Fruit fly (Drosophila melanogaster): ENCODE data around the gene CG2202.

CG2202 gene

DNA sequence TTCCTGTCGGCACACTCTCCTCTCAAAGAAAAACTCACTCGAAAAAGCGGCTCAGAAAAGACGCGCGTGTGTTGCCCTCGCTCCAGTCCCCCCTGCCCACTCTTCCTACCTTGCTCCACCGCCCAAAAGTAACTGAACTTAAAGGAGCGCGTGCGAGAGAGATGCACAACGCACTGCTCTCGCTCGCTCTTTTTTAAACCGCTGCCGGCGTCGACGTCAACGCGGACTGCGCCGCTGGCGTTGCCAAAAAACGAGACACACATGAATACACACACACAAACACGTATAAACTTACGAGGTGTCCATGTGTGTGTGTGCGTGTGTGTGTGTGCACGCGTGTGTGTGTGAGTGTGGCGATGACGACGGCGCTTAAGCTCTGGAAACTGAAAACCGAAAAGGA is 31.7 kb upstream of the CG2202 start (continued):
- no peak for TF ChIP-seq bcd (GFP tag; optimal IDR thresholded peaks at IDR 0.05)
- TF ChIP-seq Taf1 (GFP tag; IDR thresholded peaks at IDR 0.05), result no peak
- TF ChIP-seq CG11695 (GFP tag; IDR thresholded peaks at IDR 0.05), result no peak
- peak; percentile 27 to 31 for TF ChIP-seq Trl (optimal IDR thresholded peaks at IDR 0.05)
- TF ChIP-seq Trl (GFP tag; optimal IDR thresholded peaks at IDR 0.05), result no peak
- TF ChIP-seq gfzf (GFP tag; optimal IDR thresholded peaks at IDR 0.05), result no peak
- no peak for TF ChIP-seq CoRest (tag; optimal IDR thresholded peaks at IDR 0.05)
- peak; percentile 10; the same call in 1 of the 2 replicates for TF ChIP-seq nerfin-2 (GFP tag; IDR thresholded peaks at IDR 0.05; ENCODE audit: partially characterized antibody)
- TF ChIP-seq zfh2 (GFP tag; optimal IDR thresholded peaks at IDR 0.05), result no peak
- TF ChIP-seq dimm (GFP tag; IDR thresholded peaks at IDR 0.05), result no peak
- TF ChIP-seq CG13424 (tag; optimal IDR thresholded peaks at IDR 0.05), result no peak
- no peak for TF ChIP-seq CG2712 (tag; optimal IDR thresholded peaks at IDR 0.05)
- TF ChIP-seq Med (GFP tag), result no peak

- TF ChIP-seq CG10321 (GFP tag; IDR thresholded peaks at IDR 0.05), result no peak
- peak; percentile 76 for TF ChIP-seq crol (GFP tag; IDR thresholded peaks at IDR 0.05)
- TF ChIP-seq Med (GFP tag), result peak; percentile 12
- TF ChIP-seq CG17385 (GFP tag; optimal IDR thresholded peaks at IDR 0.05), result peak; percentile 40
- TF ChIP-seq grau (tag; optimal IDR thresholded peaks at IDR 0.05), result peak; percentile 83
- TF ChIP-seq row (GFP tag; IDR thresholded peaks at IDR 0.05), result peak; percentile 21; the same call in 1 of the 3 replicates
- no peak for TF ChIP-seq CG8290 (GFP tag; optimal IDR thresholded peaks at IDR 0.05)
- TF ChIP-seq CG8290 (tag; optimal IDR thresholded peaks at IDR 0.05), result no peak
These were observed 27.8 kb upstream of the CG2202 start for dm6 chrX:10820741-10821140.

- TF ChIP-seq crol (GFP tag; IDR thresholded peaks at IDR 0.05) (peak; percentile 57; the same call in 1 of the 2 replicates), stwl (tag; optimal IDR thresholded peaks at IDR 0.05) (peak; percentile 20), z (GFP tag; IDR thresholded peaks at IDR 0.05) (peak; percentile 87), ci (GFP tag; IDR thresholded peaks at IDR 0.05) (0 out of 3 replicates have a peak, but pooled peaks have one; percentile 8), CG10321 (GFP tag; IDR thresholded peaks at IDR 0.05) (peak; percentile 79), sens (GFP tag) (peak; percentile 68), hkb (optimal IDR thresholded peaks at IDR 0.05) (no peak), hkb (GFP tag; IDR thresholded peaks at IDR 0.05) (no peak), CG6683 (GFP tag; optimal IDR thresholded peaks at IDR 0.05) (no peak), Opbp (GFP tag; IDR thresholded peaks at IDR 0.05; ENCODE audit: partially characterized antibody) (0 out of 3 replicates have a peak, but pooled peaks have one; percentile 14), CG34376 (GFP tag; optimal IDR thresholded peaks at IDR 0.05) (no peak), pros (GFP tag; optimal IDR thresholded peaks at IDR 0.05) (peak; percentile 91), chn (GFP tag; optimal IDR thresholded peaks at IDR 0.05) (peak; percentile 73), Trl (optimal IDR thresholded peaks at IDR 0.05) (peak; percentile 29 to 57), Trl (GFP tag; optimal IDR thresholded peaks at IDR 0.05) (no peak), CG3407 (GFP tag; optimal IDR thresholded peaks at IDR 0.05) (no peak), onecut (GFP tag; IDR thresholded peaks at IDR 0.05) (peak; percentile 96), Nf-YC (tag; optimal IDR thresholded peaks at IDR 0.05) (peak; percentile 9), sr (GFP tag; IDR thresholded peaks at IDR 0.05) (0 out of 3 replicates have a peak, but pooled peaks have one; percentile 41), CG1832 (GFP tag; optimal IDR thresholded peaks at IDR 0.05) (peak; percentile 80)
These were observed 26.5 kb upstream of the CG2202 start for dm6 chrX:10822096-10822495.

DNA sequence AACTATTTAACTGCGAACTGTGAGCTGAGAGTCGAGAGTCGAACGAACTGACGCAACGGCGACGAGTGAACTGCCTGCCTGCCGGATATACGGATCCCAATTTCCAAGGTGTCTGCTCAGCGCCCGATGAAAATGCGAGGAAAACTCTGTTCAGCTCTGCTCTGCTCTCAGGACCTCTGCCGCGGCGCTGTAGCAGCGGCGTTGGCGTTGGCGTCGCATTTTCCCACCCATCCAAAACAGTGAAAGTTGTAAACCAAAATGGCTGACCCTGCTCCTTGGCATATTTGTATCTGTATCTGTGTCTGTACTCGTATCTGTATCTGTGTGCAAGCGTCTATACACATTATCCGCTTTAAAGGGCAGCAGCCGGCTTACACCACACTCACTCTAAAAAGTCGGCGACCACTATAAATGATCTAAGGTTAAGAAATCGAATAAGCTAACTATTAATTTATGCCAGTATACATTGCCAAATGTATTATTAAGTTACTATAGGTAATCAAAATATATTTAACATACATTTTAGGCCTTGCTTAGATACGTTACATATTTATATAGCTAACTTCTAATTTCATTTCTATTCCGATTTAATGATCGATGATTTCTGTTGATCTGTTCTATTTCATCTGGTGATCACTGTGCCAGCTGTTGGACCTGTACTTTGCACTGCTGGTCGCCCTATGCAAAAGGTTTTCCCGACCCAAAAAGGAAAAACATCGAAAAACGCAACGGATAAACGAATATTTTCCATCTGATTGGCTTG is 25.7 kb upstream of the CG2202 start:
- TF ChIP-seq Asciz (GFP tag; optimal IDR thresholded peaks at IDR 0.05), result peak; percentile 38
- peak; percentile 89 for TF ChIP-seq CG18262 (tag; optimal IDR thresholded peaks at IDR 0.05)
- TF ChIP-seq CG3995 (GFP tag; optimal IDR thresholded peaks at IDR 0.05), result no peak
- peak; percentile 75 for TF ChIP-seq CG10209 (GFP tag; optimal IDR thresholded peaks at IDR 0.05)
- no peak for TF ChIP-seq zf30C (GFP tag; optimal IDR thresholded peaks at IDR 0.05)
- peak; percentile 90 for TF ChIP-seq CG9727 (GFP tag; optimal IDR thresholded peaks at IDR 0.05)
- peak; percentile 78 for TF ChIP-seq CG13775 (GFP tag; optimal IDR thresholded peaks at IDR 0.05)
- peak; percentile 66 for TF ChIP-seq Blimp-1 (GFP tag; optimal IDR thresholded peaks at IDR 0.05)
- peak; percentile 25 for TF ChIP-seq pho (GFP tag; optimal IDR thresholded peaks at IDR 0.05)
- TF ChIP-seq trh (GFP tag; optimal IDR thresholded peaks at IDR 0.05), result no peak
- peak; percentile 66 for TF ChIP-seq CG15269 (tag; optimal IDR thresholded peaks at IDR 0.05)
- TF ChIP-seq CG3726 (GFP tag; IDR thresholded peaks at IDR 0.05), result no peak
